Fruit fly (Drosophila melanogaster) whole organism, wandering third instar larva: ENCODE data around the gene Pfas.

Experiments
- Abd-B ChIP-seq: fragments of >200 bp; optimal IDR thresholded peaks from 2 replicates; lab custom pipeline; 2017; ENCODE audit warnings: missing biosample characterization, missing genetic modification characterization
- CG32264 ChIP-seq: fragments of 200-800 bp; sonication (Bioruptor generic); optimal IDR thresholded peaks from 2 replicates; lab custom pipeline; 2016; ENCODE audit warnings: missing biosample characterization, missing genetic modification characterization
- CG9705 ChIP-seq: fragments of 200-800 bp; sonication (Bioruptor generic); optimal IDR thresholded peaks from 2 replicates; lab custom pipeline; 2018; ENCODE audit warnings: missing biosample characterization, mild to moderate bottlenecking, missing genetic modification characterization
- Dfd ChIP-seq: fragments of >200 bp; optimal IDR thresholded peaks from 2 replicates; lab custom pipeline; 2017; ENCODE audit warnings: missing biosample characterization, missing genetic modification characterization
- Dif ChIP-seq: fragments of 200-275, 200-300 bp; sonication (Bioruptor generic); optimal IDR thresholded peaks from 2 replicates; lab custom pipeline; 2018; ENCODE audit warnings: missing biosample characterization, missing genetic modification characterization; ENCODE audit not compliant: partially characterized antibody
- GATAd ChIP-seq: sonication (Bioruptor generic); optimal IDR thresholded peaks from 2 replicates; lab custom pipeline; 2016; ENCODE audit warnings: missing biosample characterization, missing genetic modification characterization
- HLH106 ChIP-seq: fragments of 200-800 bp; optimal IDR thresholded peaks from 3 replicates; lab custom pipeline; 2019; ENCODE audit warnings: missing biosample characterization, mild to moderate bottlenecking, missing genetic modification characterization, moderate library complexity
- Hnf4 ChIP-seq: fragments of 200-800 bp; sonication (Bioruptor generic); optimal IDR thresholded peaks from 2 replicates; lab custom pipeline; 2016; ENCODE audit warnings: missing biosample characterization, mild to moderate bottlenecking, missing genetic modification characterization
- Hr78 ChIP-seq: fragments of >200 bp; optimal IDR thresholded peaks from 2 replicates; lab custom pipeline; 2017; ENCODE audit warnings: missing biosample characterization, missing genetic modification characterization
- Hr83 ChIP-seq: fragments of 200-300 bp; sonication (Bioruptor generic); optimal IDR thresholded peaks from 2 replicates; lab custom pipeline; 2016; ENCODE audit warnings: missing biosample characterization, mild to moderate bottlenecking, missing genetic modification characterization, moderate library complexity; ENCODE audit not compliant: poor library complexity, severe bottlenecking
- Jra ChIP-seq: sonication (Bioruptor generic); optimal IDR thresholded peaks from 2 replicates; lab custom pipeline; 2016; ENCODE audit warnings: missing biosample characterization, missing genetic modification characterization
- Mio ChIP-seq: sonication (Bioruptor generic); optimal IDR thresholded peaks from 2 replicates; lab custom pipeline; 2016; ENCODE audit warnings: missing biosample characterization, missing genetic modification characterization
- Myc ChIP-seq: fragments of >200 bp; optimal IDR thresholded peaks from 2 replicates; lab custom pipeline; 2017
- N ChIP-seq: fragments of >200 bp; optimal IDR thresholded peaks from 2 replicates; lab custom pipeline; 2018; ENCODE audit warnings: missing biosample characterization, missing external identifiers, missing genetic modification characterization
- OdsH ChIP-seq: fragments of 200-800 bp; sonication (Bioruptor generic); optimal IDR thresholded peaks from 2 replicates; lab custom pipeline; 2016; ENCODE audit warnings: missing biosample characterization, mild to moderate bottlenecking, missing genetic modification characterization
- Rel ChIP-seq, 2 experiments: fragments of 200-800 bp; sonication (Bioruptor generic) in 1 of 2; optimal IDR thresholded peaks; 2 replicates in 1 of 2; 3 replicates in 1 of 2; lab custom pipeline; 2016 to 2019; ENCODE audit warnings: mild to moderate bottlenecking in 2 of 2, missing biosample characterization in 2 of 2, missing genetic modification characterization in 2 of 2, moderate library complexity in 1 of 2
- Sp1 ChIP-seq: fragments of 200-800 bp; sonication (Bioruptor generic); optimal IDR thresholded peaks from 3 replicates; lab custom pipeline; 2019; ENCODE audit warnings: missing biosample characterization, mild to moderate bottlenecking, missing genetic modification characterization, moderate library complexity
- Vsx2 ChIP-seq: fragments of 200-300, 225-300 bp; sonication (Bioruptor generic); optimal IDR thresholded peaks from 2 replicates; lab custom pipeline; 2018; ENCODE audit warnings: missing biosample characterization, missing genetic modification characterization; ENCODE audit not compliant: partially characterized antibody
- brk ChIP-seq: fragments of 200-800 bp; sonication (Bioruptor generic); optimal IDR thresholded peaks from 2 replicates; lab custom pipeline; 2016; ENCODE audit warnings: missing biosample characterization, mild to moderate bottlenecking, missing genetic modification characterization
- dl ChIP-seq, 2 experiments: fragments of 175-275, 200-275 bp in 1 of 2; fragments of 200-275 bp in 1 of 2; sonication (Bioruptor generic); optimal IDR thresholded peaks; lab custom pipeline; 2018; ENCODE audit warnings: mild to moderate bottlenecking in 2 of 2, missing biosample characterization in 2 of 2, missing genetic modification characterization in 2 of 2, moderate library complexity in 2 of 2; ENCODE audit not compliant: partially characterized antibody in 2 of 2, insufficient read depth in 1 of 2
- dmrt93B ChIP-seq: fragments of 200-800 bp; sonication (Bioruptor generic); optimal IDR thresholded peaks from 2 replicates; lab custom pipeline; 2018; ENCODE audit warnings: missing biosample characterization, mild to moderate bottlenecking, missing genetic modification characterization
- dsf ChIP-seq: sonication (Bioruptor generic); optimal IDR thresholded peaks from 2 replicates; lab custom pipeline; 2016; ENCODE audit warnings: missing biosample characterization, missing genetic modification characterization, borderline replicate concordance
- ey ChIP-seq: fragments of 200-800 bp; sonication (Bioruptor generic); optimal IDR thresholded peaks from 2 replicates; lab custom pipeline; 2016; ENCODE audit warnings: missing biosample characterization, missing genetic modification characterization
- foxo ChIP-seq, 2 experiments: fragments of 200-800 bp; sonication (Bioruptor generic); optimal IDR thresholded peaks; 2 replicates in 1 of 2; 3 replicates in 1 of 2; lab custom pipeline; 2016 to 2017; ENCODE audit warnings: missing biosample characterization in 2 of 2, missing genetic modification characterization in 2 of 2
- fru ChIP-seq: fragments of 200-800 bp; sonication (Bioruptor generic); optimal IDR thresholded peaks from 3 replicates; lab custom pipeline; 2016; ENCODE audit warnings: missing biosample characterization, mild to moderate bottlenecking, missing genetic modification characterization
- h ChIP-seq: fragments of 200-800 bp; sonication (Bioruptor generic); optimal IDR thresholded peaks from 3 replicates; lab custom pipeline; 2016; ENCODE audit warnings: missing biosample characterization, mild to moderate bottlenecking, missing genetic modification characterization
- jim ChIP-seq: fragments of 175-275, 200-325 bp; sonication (Bioruptor generic); optimal IDR thresholded peaks from 2 replicates; lab custom pipeline; 2016; ENCODE audit warnings: missing biosample characterization, mild to moderate bottlenecking, missing genetic modification characterization
- lola ChIP-seq: fragments of >200 bp; optimal IDR thresholded peaks from 2 replicates; lab custom pipeline; 2017; ENCODE audit warnings: missing biosample characterization, missing genetic modification characterization
- pan ChIP-seq: fragments of >200 bp; optimal IDR thresholded peaks from 2 replicates; lab custom pipeline; 2017
- psq ChIP-seq: fragments of 200-800 bp; sonication (Bioruptor generic); optimal IDR thresholded peaks from 3 replicates; lab custom pipeline; 2017; ENCODE audit warnings: missing biosample characterization, mild to moderate bottlenecking, missing genetic modification characterization, moderate library complexity
- rgr ChIP-seq: fragments of 200-800 bp; sonication (Bioruptor generic); optimal IDR thresholded peaks from 3 replicates; lab custom pipeline; 2016; ENCODE audit warnings: missing biosample characterization, mild to moderate bottlenecking, missing genetic modification characterization
- sage ChIP-seq: fragments of 200-800 bp; sonication (Bioruptor generic); optimal IDR thresholded peaks from 2 replicates; lab custom pipeline; 2016; ENCODE audit warnings: missing biosample characterization, mild to moderate bottlenecking, missing genetic modification characterization
- sv ChIP-seq: fragments of 200-800 bp; sonication (Bioruptor generic); optimal IDR thresholded peaks from 3 replicates; lab custom pipeline; 2016; ENCODE audit warnings: missing biosample characterization, missing genetic modification characterization
- tai ChIP-seq: sonication (Bioruptor generic); optimal IDR thresholded peaks from 2 replicates; lab custom pipeline; 2016; ENCODE audit warnings: missing biosample characterization, missing genetic modification characterization
- usp ChIP-seq: fragments of >200 bp; optimal IDR thresholded peaks from 2 replicates; lab custom pipeline; 2017; ENCODE audit warnings: missing biosample characterization, missing genetic modification characterization
- woc ChIP-seq: sonication (Bioruptor generic); optimal IDR thresholded peaks from 2 replicates; lab custom pipeline; 2016; ENCODE audit warnings: missing biosample characterization, mild to moderate bottlenecking, missing genetic modification characterization

The Pfas gene

dm6 chr2L:6090786-6091716 lies 45.2 kb upstream of the Pfas start, which contains the start of gene CG45075:
CG45075 (plus strand) TSS chr2L:6091412.
- TF ChIP-seq foxo (GFP tag; optimal IDR thresholded peaks at IDR 0.05; lab: Kevin White, UChicago): no peak
- no peak for TF ChIP-seq tai (GFP tag; lab: Kevin White, UChicago)
- TF ChIP-seq Hr83 (GFP tag; lab: Kevin White, UChicago): no peak
- no peak for TF ChIP-seq Rel (GFP tag; optimal IDR thresholded peaks at IDR 0.05; lab: Kevin White, UChicago)
- no peak for TF ChIP-seq Rel (tag; optimal IDR thresholded peaks at IDR 0.05; lab: Kevin White, UChicago)
- TF ChIP-seq N (GFP tag; lab: Kevin White, UChicago): no peak
- peak; percentile 29 for TF ChIP-seq Dfd (GFP tag; lab: Kevin White, UChicago)

- no peak for TF ChIP-seq jim (GFP tag; lab: Kevin White, UChicago)
- TF ChIP-seq Vsx2: no peak
- TF ChIP-seq Rel (GFP tag; optimal IDR thresholded peaks at IDR 0.05; lab: Kevin White, UChicago): no peak
- TF ChIP-seq Rel (tag; optimal IDR thresholded peaks at IDR 0.05; lab: Kevin White, UChicago): peak; percentile 82
These were observed 44.5 kb upstream of the Pfas start for dm6 chr2L:6090365-6090764.

DNA sequence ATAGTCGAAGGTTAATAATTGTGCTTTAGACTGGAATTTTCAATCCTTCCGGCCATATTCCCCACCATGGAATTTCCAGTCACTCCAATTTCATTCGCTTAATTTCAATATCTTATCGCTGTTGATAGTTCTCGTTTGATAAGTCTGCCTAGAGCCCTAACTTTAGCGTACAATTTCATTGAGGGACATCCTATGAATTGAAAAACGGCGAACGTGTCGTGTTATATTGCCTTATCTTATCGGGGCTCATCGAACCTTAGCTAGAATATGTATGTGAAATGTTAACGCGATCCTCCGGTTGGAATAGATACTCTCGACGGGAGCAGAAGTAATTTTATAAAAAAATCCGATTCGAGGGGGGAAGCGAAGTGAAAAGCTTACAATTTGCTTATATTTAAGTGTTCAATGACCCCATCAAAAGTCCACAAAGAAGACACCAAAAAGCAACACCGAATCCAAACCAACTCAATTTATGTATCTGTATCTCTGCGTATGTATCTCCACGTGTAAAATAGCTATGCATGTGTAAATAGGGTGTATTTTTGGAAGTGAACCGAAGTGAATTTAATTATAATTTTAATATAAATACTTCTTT lies 43.9 kb upstream of the Pfas start:
- no peak for TF ChIP-seq Rel (GFP tag; optimal IDR thresholded peaks at IDR 0.05; lab: Kevin White, UChicago)
- peak; percentile 88 for TF ChIP-seq Rel (tag; optimal IDR thresholded peaks at IDR 0.05; lab: Kevin White, UChicago)
- no peak for TF ChIP-seq dsf

dm6 chr2L:6088371-6089365 lies 42.8 kb upstream of the Pfas start:
- TF ChIP-seq GATAd (GFP tag; lab: Kevin White, UChicago) (no peak), pan (lab: Kevin White, UChicago) (no peak), tai (GFP tag; lab: Kevin White, UChicago) (peak; percentile 98), sv (GFP tag; lab: Kevin White, UChicago) (no peak), Myc (lab: Kevin White, UChicago) (no peak), woc (no peak), Sp1 (GFP tag; lab: Kevin White, UChicago) (peak; percentile 49), Jra (GFP tag; lab: Kevin White, UChicago) (peak; percentile 96), dsf (no peak), Dif (GFP tag; lab: Kevin White, UChicago) (peak; percentile 83), usp (GFP tag; lab: Kevin White, UChicago) (no peak), CG9705 (GFP tag; lab: Kevin White, UChicago) (peak; percentile 21), ey (GFP tag; lab: Kevin White, UChicago) (peak; percentile 6), Mio (GFP tag; lab: Kevin White, UChicago) (no peak), dmrt93B (GFP tag; lab: Kevin White, UChicago) (no peak), brk (GFP tag; lab: Kevin White, UChicago) (no peak), Vsx2 (peak; percentile 48), psq (GFP tag; lab: Kevin White, UChicago) (peak; percentile 56), Dfd (GFP tag; lab: Kevin White, UChicago) (no peak), dl (GFP tag; optimal IDR thresholded peaks at IDR 0.05; lab: Kevin White, UChicago; ENCODE audit: insufficient read depth in 1 of 2, partially characterized antibody in 2 of 2) (peak; percentile 58 to 74), jim (GFP tag; lab: Kevin White, UChicago) (peak; percentile 39), Hnf4 (GFP tag; lab: Kevin White, UChicago) (no peak), foxo (GFP tag; optimal IDR thresholded peaks at IDR 0.05; lab: Kevin White, UChicago) (no peak), HLH106 (peak; percentile 29), Rel (GFP tag; optimal IDR thresholded peaks at IDR 0.05; lab: Kevin White, UChicago) (no peak), Rel (tag; optimal IDR thresholded peaks at IDR 0.05; lab: Kevin White, UChicago) (peak; percentile 87), Hr78 (GFP tag; lab: Kevin White, UChicago) (no peak), fru (GFP tag; lab: Kevin White, UChicago) (peak; percentile 46), Abd-B (GFP tag; lab: Kevin White, UChicago) (no peak), N (GFP tag; lab: Kevin White, UChicago) (no peak), CG32264 (GFP tag; lab: Kevin White, UChicago) (no peak), Hr83 (GFP tag; lab: Kevin White, UChicago) (peak; percentile 9), sage (GFP tag; lab: Kevin White, UChicago) (peak; percentile 29), h (GFP tag; lab: Kevin White, UChicago) (peak; percentile 95), rgr (GFP tag; lab: Kevin White, UChicago) (peak; percentile 27), lola (GFP tag; lab: Kevin White, UChicago) (no peak), OdsH (GFP tag; lab: Kevin White, UChicago) (no peak)
